Worm (Caenorhabditis elegans) whole organism, L1 larva: Measurements from ENCODE around the gene crn-3.

ENCODE experiments used
- C04F5.9 ChIP-seq: sonication (generic microtip); optimal IDR thresholded peaks from 2 replicates; lab custom pipeline; 2016; ENCODE audit warnings: missing genetic modification characterization, missing compliant biosample characterization
- aly-2 ChIP-seq: fragments of 150-350 bp; optimal IDR thresholded peaks from 2 replicates; lab custom pipeline; 2014; ENCODE audit warnings: missing biosample characterization, missing genetic modification characterization
- ama-1 ChIP-seq: fragments of 150-350 bp; optimal IDR thresholded peaks from 2 replicates; lab custom pipeline; 2014
- ceh-8 ChIP-seq: fragments of 200-800 bp; sonication (Bioruptor generic); optimal IDR thresholded peaks from 2 replicates; lab custom pipeline; 2018; ENCODE audit warnings: mild to moderate bottlenecking, missing genetic modification characterization, moderate library complexity, missing compliant biosample characterization
- ceh-82 ChIP-seq, 3 experiments: fragments of 150-350 bp in 1 of 3; sonication (generic microtip) in 2 of 3; optimal IDR thresholded peaks; 2 replicates each; lab custom pipeline; 2014 to 2017; ENCODE audit warnings: missing biosample characterization in 3 of 3, missing genetic modification characterization in 3 of 3
- ceh-88 ChIP-seq: fragments of 200-800 bp; sonication (Bioruptor generic); IDR thresholded peaks from 2 replicates; pipeline ENCODE4 v1.3.6; 2022; ENCODE audit warnings: missing genetic modification characterization, missing compliant biosample characterization
- dpl-1 ChIP-seq, 3 experiments: fragments of 150-350 bp in 2 of 3; sonication (generic microtip) in 1 of 3; optimal IDR thresholded peaks; 2 replicates each; lab custom pipeline; 2014 to 2017; ENCODE audit warnings: missing biosample characterization in 3 of 3, missing genetic modification characterization in 3 of 3, missing genetic modification reagents in 3 of 3
- efl-1 ChIP-seq, 4 experiments: fragments of 150-350 bp; optimal IDR thresholded peaks in 3 of 4; peaks in 1 of 4; 1 replicate in 1 of 4; 2 replicates in 3 of 4; lab custom pipeline; 2014; ENCODE audit warnings: missing biosample characterization in 2 of 4, missing genetic modification characterization in 2 of 4, missing genetic modification reagents in 2 of 4
- efl-3 ChIP-seq: fragments of 200-800 bp; sonication (Bioruptor generic); optimal IDR thresholded peaks from 2 replicates; lab custom pipeline; 2018; ENCODE audit warnings: mild to moderate bottlenecking, missing genetic modification characterization, missing compliant biosample characterization
- elt-2 ChIP-seq: sonication (generic microtip); optimal IDR thresholded peaks from 2 replicates; lab custom pipeline; 2016; ENCODE audit warnings: missing genetic modification characterization, mild to moderate bottlenecking, inconsistent platforms, missing compliant biosample characterization, missing genetic modification reagents
- elt-3 ChIP-seq, 6 experiments: fragments of 150-350 bp in 1 of 6; sonication (generic microtip); optimal IDR thresholded peaks; 2 replicates each; lab custom pipeline; 2017 to 2018; ENCODE audit warnings: missing biosample characterization in 6 of 6, missing genetic modification characterization in 6 of 6, inconsistent platforms in 1 of 6
- ets-5 ChIP-seq: fragments of 200-800 bp; sonication (Bioruptor generic); IDR thresholded peaks from 2 replicates; pipeline ENCODE4 v1.3.6; 2022; ENCODE audit warnings: missing genetic modification characterization, missing compliant biosample characterization
- fkh-10 ChIP-seq: sonication (generic microtip); optimal IDR thresholded peaks from 2 replicates; lab custom pipeline; 2017; ENCODE audit warnings: missing biosample characterization, missing genetic modification reagents, missing genetic modification characterization
- fkh-4 ChIP-seq: sonication (generic microtip); optimal IDR thresholded peaks from 2 replicates; lab custom pipeline; 2016; ENCODE audit warnings: missing compliant biosample characterization, missing genetic modification characterization, borderline replicate concordance
- grh-1 ChIP-seq: fragments of 200-800 bp; sonication (Bioruptor generic); IDR thresholded peaks from 2 replicates; pipeline ENCODE4 v1.3.6; 2022; ENCODE audit warnings: missing genetic modification reagents, missing genetic modification characterization, missing compliant biosample characterization
- hlh-17 ChIP-seq: fragments of 200-800 bp; sonication (Bioruptor generic); optimal IDR thresholded peaks from 2 replicates; lab custom pipeline; 2018; ENCODE audit warnings: missing genetic modification characterization, mild to moderate bottlenecking, missing compliant biosample characterization, moderate library complexity, borderline replicate concordance
- jun-1 ChIP-seq: fragments of 150-350 bp; optimal IDR thresholded peaks from 2 replicates; lab custom pipeline; 2014; ENCODE audit warnings: missing biosample characterization, missing genetic modification reagents, missing genetic modification characterization
- lin-13 ChIP-seq: fragments of 150-350 bp; optimal IDR thresholded peaks from 2 replicates; lab custom pipeline; 2014; ENCODE audit warnings: missing biosample characterization, missing genetic modification reagents, missing genetic modification characterization
- lin-15B ChIP-seq: fragments of 150-350 bp; sonication (generic microtip); optimal IDR thresholded peaks from 3 replicates; lab custom pipeline; 2014; ENCODE audit warnings: missing biosample characterization, missing genetic modification characterization
- lir-3 ChIP-seq: sonication (generic microtip); optimal IDR thresholded peaks from 2 replicates; lab custom pipeline; 2016; ENCODE audit warnings: mild to moderate bottlenecking, missing genetic modification characterization, moderate library complexity, missing compliant biosample characterization; ENCODE audit not compliant: poor library complexity
- mef-2 ChIP-seq: fragments of 150-350 bp; optimal IDR thresholded peaks from 2 replicates; lab custom pipeline; 2014; ENCODE audit warnings: missing biosample characterization, missing genetic modification characterization
- mep-1 ChIP-seq: fragments of 150-350 bp; optimal IDR thresholded peaks from 2 replicates; lab custom pipeline; 2014; ENCODE audit warnings: missing biosample characterization, missing genetic modification characterization
- nhr-11 ChIP-seq: fragments of 150-350 bp; optimal IDR thresholded peaks from 2 replicates; lab custom pipeline; 2014; ENCODE audit warnings: missing biosample characterization, missing genetic modification characterization
- nhr-19 ChIP-seq: fragments of 200-800 bp; sonication (Bioruptor generic); conservative IDR thresholded peaks from 2 replicates; pipeline ENCODE4 v1.3.6; 2022; ENCODE audit warnings: missing genetic modification characterization, missing compliant biosample characterization
- nhr-237 ChIP-seq: fragments of 150-350 bp; optimal IDR thresholded peaks from 2 replicates; lab custom pipeline; 2014; ENCODE audit warnings: missing biosample characterization, missing genetic modification characterization
- nhr-47 ChIP-seq: sonication (generic microtip); optimal IDR thresholded peaks from 2 replicates; lab custom pipeline; 2016; ENCODE audit warnings: mild to moderate bottlenecking, missing genetic modification characterization, moderate library complexity, missing compliant biosample characterization
- nhr-71 ChIP-seq: sonication (generic microtip); optimal IDR thresholded peaks from 2 replicates; lab custom pipeline; 2016; ENCODE audit warnings: mild to moderate bottlenecking, missing genetic modification characterization, moderate library complexity, missing compliant biosample characterization
- nhr-77 ChIP-seq: fragments of 150-350 bp; optimal IDR thresholded peaks from 2 replicates; lab custom pipeline; 2014; ENCODE audit warnings: missing biosample characterization, missing genetic modification characterization
- nhr-90 ChIP-seq: sonication (generic microtip); optimal IDR thresholded peaks from 2 replicates; lab custom pipeline; 2016; ENCODE audit warnings: mild to moderate bottlenecking, missing genetic modification characterization, missing compliant biosample characterization; ENCODE audit not compliant: poor library complexity
- pag-3 ChIP-seq: sonication (generic microtip); optimal IDR thresholded peaks from 2 replicates; lab custom pipeline; 2017; ENCODE audit warnings: missing genetic modification characterization, mild to moderate bottlenecking, missing compliant biosample characterization, antibody characterized with exemption, borderline replicate concordance; ENCODE audit not compliant: insufficient read depth
- pax-3 ChIP-seq: fragments of 200-800 bp; sonication (Bioruptor generic); optimal IDR thresholded peaks from 2 replicates; lab custom pipeline; 2018; ENCODE audit warnings: mild to moderate bottlenecking, missing genetic modification characterization, moderate library complexity, missing compliant biosample characterization
- pqm-1 ChIP-seq: sonication (generic microtip); optimal IDR thresholded peaks from 3 replicates; lab custom pipeline; 2017; ENCODE audit warnings: missing biosample characterization, missing genetic modification characterization
- snu-23 ChIP-seq: sonication (generic microtip); optimal IDR thresholded peaks from 2 replicates; lab custom pipeline; 2016; ENCODE audit warnings: missing genetic modification characterization, missing compliant biosample characterization
- sptf-1 ChIP-seq: fragments of 150-350 bp; optimal IDR thresholded peaks from 2 replicates; lab custom pipeline; 2014; ENCODE audit warnings: missing biosample characterization, missing genetic modification characterization
- tbx-2 ChIP-seq: sonication (generic microtip); optimal IDR thresholded peaks from 2 replicates; lab custom pipeline; 2016; ENCODE audit warnings: missing genetic modification characterization, missing compliant biosample characterization
- tlp-1 ChIP-seq: fragments of 150-350 bp; optimal IDR thresholded peaks from 2 replicates; lab custom pipeline; 2014; ENCODE audit warnings: missing biosample characterization, missing genetic modification characterization
- unc-130 ChIP-seq: fragments of 150-350 bp; optimal IDR thresholded peaks from 2 replicates; lab custom pipeline; 2017; ENCODE audit warnings: missing biosample characterization, missing genetic modification characterization, inconsistent platforms
- unc-62 ChIP-seq: fragments of 150-350 bp; optimal IDR thresholded peaks from 2 replicates; lab custom pipeline; 2014; ENCODE audit warnings: missing biosample characterization, missing genetic modification reagents, missing genetic modification characterization
- unc-86 ChIP-seq: sonication (generic microtip); optimal IDR thresholded peaks from 2 replicates; lab custom pipeline; 2016; ENCODE audit warnings: missing genetic modification characterization, missing compliant biosample characterization
- xbp-1 ChIP-seq: sonication (generic microtip); optimal IDR thresholded peaks from 2 replicates; lab custom pipeline; 2016; ENCODE audit warnings: missing genetic modification characterization, missing compliant biosample characterization
- zip-4 ChIP-seq: fragments of 200-800 bp; sonication (Bioruptor generic); optimal IDR thresholded peaks from 2 replicates; lab custom pipeline; 2018; ENCODE audit warnings: mild to moderate bottlenecking, missing genetic modification characterization, moderate library complexity, missing compliant biosample characterization
- ztf-11 ChIP-seq, 2 experiments: sonication (generic microtip); optimal IDR thresholded peaks; 2 replicates each; lab custom pipeline; 2016 to 2017; ENCODE audit warnings: missing genetic modification characterization in 2 of 2, missing biosample characterization in 1 of 2, missing compliant biosample characterization in 1 of 2
- ztf-4 ChIP-seq: fragments of 150-350 bp; optimal IDR thresholded peaks from 2 replicates; lab custom pipeline; 2014; ENCODE audit warnings: missing biosample characterization, missing genetic modification characterization

The crn-3 gene

ce11 chrII:10557206-10557574, 30.7 kb upstream of the crn-3 start (continued):
- no peak for TF ChIP-seq fkh-4 (tag; lab: Kevin White, UChicago)
- TF ChIP-seq mef-2 (tag; lab: Kevin White, UChicago): no peak
- peak; percentile 45 for TF ChIP-seq lir-3 (tag; lab: Kevin White, UChicago)
- no peak for TF ChIP-seq ceh-82 (tag; optimal IDR thresholded peaks at IDR 0.05; lab: Kevin White, UChicago)
- TF ChIP-seq hlh-17 (GFP tag; lab: Kevin White, UChicago): no peak
- no peak for TF ChIP-seq ceh-88 (GFP tag; lab: Robert Waterston, UW)
- TF ChIP-seq unc-86 (tag; lab: Kevin White, UChicago): no peak
- no peak for TF ChIP-seq pqm-1 (tag; lab: Kevin White, UChicago)
- no peak for TF ChIP-seq efl-3 (GFP tag; lab: Kevin White, UChicago)
- peak; percentile 92 for TF ChIP-seq nhr-71 (tag; lab: Kevin White, UChicago)
- TF ChIP-seq lin-15B (tag; lab: Kevin White, UChicago): no peak
- TF ChIP-seq elt-2 (tag; lab: Kevin White, UChicago): peak; percentile 22
- TF ChIP-seq jun-1 (tag; lab: Kevin White, UChicago): no peak
- TF ChIP-seq pax-3 (tag; lab: Kevin White, UChicago): peak; percentile 15
- TF ChIP-seq nhr-11 (tag; lab: Kevin White, UChicago): no peak
- no peak for TF ChIP-seq tlp-1 (tag; lab: Kevin White, UChicago)
- TF ChIP-seq ztf-11 (tag; optimal IDR thresholded peaks at IDR 0.05; lab: Kevin White, UChicago): no peak
- TF ChIP-seq sptf-1 (tag; lab: Kevin White, UChicago): no peak
- peak; percentile 67 for TF ChIP-seq ama-1 (lab: Kevin White, UChicago)
- no peak for TF ChIP-seq ceh-8 (GFP tag; lab: Kevin White, UChicago)
- TF ChIP-seq nhr-47 (tag; lab: Kevin White, UChicago): peak; percentile 41
- no peak for TF ChIP-seq pag-3 (tag; lab: Kevin White, UChicago)
- TF ChIP-seq unc-130 (tag; lab: Kevin White, UChicago): no peak
- TF ChIP-seq ets-5: no peak
- TF ChIP-seq C04F5.9 (tag; lab: Kevin White, UChicago): no peak
- TF ChIP-seq nhr-237: no peak
- no peak for TF ChIP-seq unc-62 (GFP tag; lab: Kevin White, UChicago)
- TF ChIP-seq fkh-10 (GFP tag; lab: Kevin White, UChicago): no peak
- TF ChIP-seq dpl-1 (GFP tag; optimal IDR thresholded peaks at IDR 0.05; lab: Kevin White, UChicago): peak; percentile 23 to 29 (median 28)
- peak in 2 of 6 experiments; percentile 44 to 85 for TF ChIP-seq elt-3 (tag; optimal IDR thresholded peaks at IDR 0.05; lab: Kevin White, UChicago)
- peak; percentile 52 for TF ChIP-seq tbx-2 (tag; lab: Kevin White, UChicago)
- peak; percentile 88 for TF ChIP-seq mep-1
- TF ChIP-seq efl-1 (optimal IDR thresholded peaks at IDR 0.05; lab: Kevin White, UChicago): peak in 1 of 2 experiments; percentile 26
- TF ChIP-seq efl-1 (GFP tag; optimal IDR thresholded peaks at IDR 0.05 in 1 of 2; lab: Kevin White, UChicago): peak in 1 of 2 experiments; percentile 31
- peak; percentile 30 for TF ChIP-seq xbp-1 (tag; lab: Kevin White, UChicago)
- no peak for TF ChIP-seq nhr-77
- TF ChIP-seq lin-13: peak; percentile 11
- TF ChIP-seq snu-23 (GFP tag; lab: Kevin White, UChicago): peak; percentile 78
- 0 out of 2 replicates have a peak, but pooled peaks have one; percentile 28 for TF ChIP-seq grh-1
- TF ChIP-seq nhr-90 (tag; lab: Kevin White, UChicago): peak; percentile 72
- TF ChIP-seq ztf-4 (tag; lab: Kevin White, UChicago): peak; percentile 21
- TF ChIP-seq aly-2 (tag; lab: Kevin White, UChicago): no peak
- peak; percentile 75 for TF ChIP-seq nhr-19 (GFP tag; lab: Robert Waterston, UW)
- no peak for TF ChIP-seq zip-4
